Fruit fly (Drosophila melanogaster) whole organism, adult: ENCODE data around the gene CG32845.
A peak's percentile ranks its signal among the peaks of the same experiment; 100 is the strongest.

Experiments used
- CG11617 ChIP-seq: fragments of 200-800 bp; sonication (Bioruptor generic); optimal IDR thresholded peaks from 2 replicates; lab custom pipeline; 2017; ENCODE audit warnings: mild to moderate bottlenecking, missing biosample characterization, missing genetic modification reagents, missing genetic modification characterization
- CG12768 ChIP-seq: fragments of 200-800 bp; sonication (Bioruptor generic); optimal IDR thresholded peaks from 2 replicates; lab custom pipeline; 2017; ENCODE audit warnings: missing biosample characterization, missing genetic modification characterization, mild to moderate bottlenecking, moderate library complexity, missing genetic modification reagents
- CG14711 ChIP-seq: fragments of 200-800 bp; sonication (Bioruptor generic); optimal IDR thresholded peaks from 2 replicates; lab custom pipeline; 2018; ENCODE audit warnings: missing biosample characterization, mild to moderate bottlenecking, missing genetic modification characterization, moderate library complexity
- CG1620 ChIP-seq: fragments of 200-800 bp; sonication (Bioruptor generic); optimal IDR thresholded peaks from 2 replicates; lab custom pipeline; 2016; ENCODE audit warnings: missing biosample characterization, missing genetic modification characterization
- CG33017 ChIP-seq: fragments of 200-800 bp; sonication (Bioruptor generic); optimal IDR thresholded peaks from 2 replicates; lab custom pipeline; 2018; ENCODE audit warnings: missing biosample characterization, mild to moderate bottlenecking, missing genetic modification characterization, moderate library complexity
- CG5204 ChIP-seq: fragments of 200-800 bp; sonication (Bioruptor generic); optimal IDR thresholded peaks from 2 replicates; lab custom pipeline; 2016; ENCODE audit warnings: missing biosample characterization, missing genetic modification characterization
- CG7045 ChIP-seq: fragments of 200-800 bp; sonication (Bioruptor generic); optimal IDR thresholded peaks from 2 replicates; lab custom pipeline; 2017; ENCODE audit warnings: missing biosample characterization, mild to moderate bottlenecking, missing genetic modification characterization
- CG7101 ChIP-seq: fragments of 200-800 bp; sonication (Bioruptor generic); optimal IDR thresholded peaks from 2 replicates; lab custom pipeline; 2018; ENCODE audit warnings: missing biosample characterization, mild to moderate bottlenecking, missing genetic modification characterization, moderate library complexity
- Clk ChIP-seq: fragments of 200-800 bp; sonication (Bioruptor generic); optimal IDR thresholded peaks from 2 replicates; lab custom pipeline; 2017; ENCODE audit warnings: missing biosample characterization, missing genetic modification characterization
- Crg-1 ChIP-seq: fragments of 200-800 bp; sonication (Bioruptor generic); optimal IDR thresholded peaks from 2 replicates; lab custom pipeline; 2016; ENCODE audit warnings: missing biosample characterization, missing genetic modification characterization
- Hr96 ChIP-seq: fragments of 200-800 bp; sonication (Bioruptor generic); optimal IDR thresholded peaks from 2 replicates; lab custom pipeline; 2016; ENCODE audit warnings: missing biosample characterization, missing genetic modification characterization
- Mnt ChIP-seq: fragments of 200-800 bp; sonication (Bioruptor generic); optimal IDR thresholded peaks from 2 replicates; lab custom pipeline; 2016; ENCODE audit warnings: missing biosample characterization, mild to moderate bottlenecking, missing genetic modification characterization
- bab1 ChIP-seq: fragments of 200-800 bp; sonication (Bioruptor generic); optimal IDR thresholded peaks from 3 replicates; lab custom pipeline; 2019; ENCODE audit warnings: missing biosample characterization, mild to moderate bottlenecking, missing genetic modification characterization, moderate library complexity
- cic ChIP-seq: fragments of 200-800 bp; sonication (Bioruptor generic); optimal IDR thresholded peaks from 2 replicates; lab custom pipeline; 2017; ENCODE audit warnings: missing biosample characterization, mild to moderate bottlenecking, missing genetic modification characterization, moderate library complexity
- cnc ChIP-seq, 2 experiments: fragments of >200 bp; optimal IDR thresholded peaks; 2 replicates each; lab custom pipeline; 2017
- kay ChIP-seq: fragments of 200-800 bp; sonication (Bioruptor generic); peaks from one replicate; lab custom pipeline; 2016; ENCODE audit warnings: missing biosample characterization, missing genetic modification characterization, borderline replicate concordance
- ovo ChIP-seq: fragments of 200-800 bp; sonication (Bioruptor generic); optimal IDR thresholded peaks from 2 replicates; lab custom pipeline; 2016; ENCODE audit warnings: missing biosample characterization, missing genetic modification characterization
- pad ChIP-seq: fragments of 200-800 bp; sonication (Bioruptor generic); optimal IDR thresholded peaks from 3 replicates; lab custom pipeline; 2017; ENCODE audit warnings: missing biosample characterization, missing genetic modification characterization, mild to moderate bottlenecking, moderate library complexity, missing genetic modification reagents
- tj ChIP-seq: fragments of 200-800 bp; sonication (Bioruptor generic); optimal IDR thresholded peaks from 3 replicates; lab custom pipeline; 2017; ENCODE audit warnings: missing biosample characterization, mild to moderate bottlenecking, missing genetic modification characterization, moderate library complexity
- toe ChIP-seq: fragments of 200-800 bp; sonication (Bioruptor generic); optimal IDR thresholded peaks from 2 replicates; lab custom pipeline; 2016; ENCODE audit warnings: missing biosample characterization, missing genetic modification characterization

Gene CG32845

DNA sequence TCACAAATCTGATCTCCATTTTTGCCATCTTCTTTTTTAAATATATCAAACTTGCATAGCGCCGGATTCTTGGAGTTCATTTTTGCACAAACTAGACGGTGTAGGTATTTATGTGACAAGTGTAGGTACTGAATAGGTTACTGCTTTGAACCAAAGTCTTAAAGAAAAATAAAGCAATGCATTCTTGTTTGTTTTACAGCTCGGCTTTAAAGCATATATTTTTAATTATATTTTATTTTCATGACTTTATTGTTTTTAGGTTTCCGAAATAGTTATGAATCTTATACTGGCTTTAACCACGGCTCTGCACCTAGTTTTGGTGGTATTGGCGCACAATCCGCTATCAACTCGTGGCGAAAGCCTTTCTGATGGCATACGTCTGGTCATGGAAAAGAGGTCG, at the start of gene CG32845:
Gene CG32845, minus strand, starts transcription at position 101 of the 400 bp plus-strand sequence.
- TF ChIP-seq CG11617 (no peak), CG33017 (tag; lab: Kevin White, UChicago) (no peak), kay (no peak), CG1620 (no peak), Clk (GFP tag; lab: Kevin White, UChicago) (no peak), pad (GFP tag; lab: Kevin White, UChicago) (no peak), cic (no peak)

DNA sequence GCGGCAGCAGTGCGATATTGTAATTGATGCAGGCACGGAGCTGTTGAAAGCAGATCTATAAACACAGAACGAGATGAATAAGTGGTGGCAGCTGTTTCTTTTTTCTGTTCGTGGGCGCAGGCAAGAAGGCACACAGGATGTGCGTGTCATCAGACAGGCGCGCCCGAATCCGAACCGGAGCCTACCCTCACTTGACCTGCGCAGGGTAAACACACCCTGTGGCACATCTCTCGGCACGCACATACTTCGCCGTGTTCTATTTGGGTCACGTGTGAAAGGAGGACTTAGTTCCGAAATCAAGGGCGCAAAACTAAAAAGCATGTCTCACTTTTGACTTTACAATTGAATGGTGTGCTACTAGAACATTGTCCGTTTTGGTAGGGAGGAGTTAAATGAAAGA, 48.3 kb upstream of the CG32845 start:
- TF ChIP-seq Mnt (GFP tag; lab: Kevin White, UChicago) (no peak), CG7101 (tag; lab: Kevin White, UChicago) (no peak), bab1 (no peak), pad (GFP tag; lab: Kevin White, UChicago) (no peak), CG14711 (tag; lab: Kevin White, UChicago) (no peak), kay (no peak), CG12768 (GFP tag; lab: Kevin White, UChicago) (no peak), CG5204 (GFP tag; lab: Kevin White, UChicago) (no peak), Crg-1 (no peak), CG7045 (GFP tag; lab: Kevin White, UChicago) (no peak), ovo (GFP tag; lab: Kevin White, UChicago) (no peak), tj (GFP tag; lab: Kevin White, UChicago) (no peak), Hr96 (no peak), CG1620 (no peak)

DNA sequence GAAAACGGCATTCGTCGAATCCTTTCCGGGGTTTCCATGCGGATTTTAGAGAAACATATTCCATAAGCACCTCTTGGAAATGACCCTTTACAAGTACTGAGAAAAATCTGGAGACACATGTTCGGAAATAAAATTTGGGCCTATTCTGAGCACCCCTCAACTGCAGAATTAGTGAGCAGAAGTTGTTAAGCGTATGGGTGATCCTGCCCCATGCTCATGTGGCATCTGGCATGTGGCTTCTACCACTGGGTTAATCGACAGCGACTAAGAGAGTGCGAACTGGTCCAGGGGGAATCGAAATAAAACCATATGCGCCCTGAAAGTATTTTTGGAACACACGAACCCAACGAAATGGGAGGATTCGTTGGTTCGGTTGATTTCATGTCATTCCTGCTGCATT, 47.6 kb upstream of the CG32845 start:
- no peak for TF ChIP-seq Mnt (GFP tag; lab: Kevin White, UChicago)
- TF ChIP-seq CG14711 (tag; lab: Kevin White, UChicago): no peak
- no peak for TF ChIP-seq cnc (optimal IDR thresholded peaks at IDR 0.05; lab: Kevin White, UChicago)
- no peak for TF ChIP-seq CG1620
- no peak for TF ChIP-seq toe (GFP tag; lab: Kevin White, UChicago)
- no peak for TF ChIP-seq ovo (GFP tag; lab: Kevin White, UChicago)
- TF ChIP-seq CG12768 (GFP tag; lab: Kevin White, UChicago): no peak
- no peak for TF ChIP-seq kay
- no peak for TF ChIP-seq pad (GFP tag; lab: Kevin White, UChicago)
- TF ChIP-seq CG11617: no peak
- no peak for TF ChIP-seq bab1
- no peak for TF ChIP-seq tj (GFP tag; lab: Kevin White, UChicago)
- TF ChIP-seq cic: no peak
- no peak for TF ChIP-seq CG33017 (tag; lab: Kevin White, UChicago)

DNA sequence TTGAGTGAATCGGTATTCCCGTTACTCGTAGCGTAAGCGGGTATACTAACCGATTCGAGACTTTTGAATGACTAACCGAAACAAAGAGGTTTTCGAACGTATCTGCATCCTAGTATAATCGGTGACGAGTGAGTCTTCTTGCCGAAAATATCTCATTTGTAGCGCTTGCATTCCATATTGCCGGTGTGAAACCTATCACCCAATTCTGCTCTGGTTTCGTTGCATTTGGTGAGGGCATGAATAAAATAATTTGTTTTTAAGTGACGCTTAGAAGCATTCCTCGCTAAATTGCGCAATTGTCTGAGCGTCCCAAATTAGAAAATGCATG, 46.8 kb upstream of the CG32845 start:
- TF ChIP-seq CG7101 (tag; lab: Kevin White, UChicago): no peak
- TF ChIP-seq ovo (GFP tag; lab: Kevin White, UChicago): no peak
- TF ChIP-seq cnc (optimal IDR thresholded peaks at IDR 0.05; lab: Kevin White, UChicago): no peak
- TF ChIP-seq cic: no peak
- TF ChIP-seq CG1620: no peak
- TF ChIP-seq CG5204 (GFP tag; lab: Kevin White, UChicago): no peak
- no peak for TF ChIP-seq kay
- no peak for TF ChIP-seq CG11617
- TF ChIP-seq Mnt (GFP tag; lab: Kevin White, UChicago): no peak
- TF ChIP-seq bab1: no peak
- no peak for TF ChIP-seq CG33017 (tag; lab: Kevin White, UChicago)
- TF ChIP-seq pad (GFP tag; lab: Kevin White, UChicago): no peak
- no peak for TF ChIP-seq Clk (GFP tag; lab: Kevin White, UChicago)
- TF ChIP-seq toe (GFP tag; lab: Kevin White, UChicago): no peak
- TF ChIP-seq Hr96: no peak
- TF ChIP-seq CG14711 (tag; lab: Kevin White, UChicago): no peak
- TF ChIP-seq tj (GFP tag; lab: Kevin White, UChicago): no peak

DNA sequence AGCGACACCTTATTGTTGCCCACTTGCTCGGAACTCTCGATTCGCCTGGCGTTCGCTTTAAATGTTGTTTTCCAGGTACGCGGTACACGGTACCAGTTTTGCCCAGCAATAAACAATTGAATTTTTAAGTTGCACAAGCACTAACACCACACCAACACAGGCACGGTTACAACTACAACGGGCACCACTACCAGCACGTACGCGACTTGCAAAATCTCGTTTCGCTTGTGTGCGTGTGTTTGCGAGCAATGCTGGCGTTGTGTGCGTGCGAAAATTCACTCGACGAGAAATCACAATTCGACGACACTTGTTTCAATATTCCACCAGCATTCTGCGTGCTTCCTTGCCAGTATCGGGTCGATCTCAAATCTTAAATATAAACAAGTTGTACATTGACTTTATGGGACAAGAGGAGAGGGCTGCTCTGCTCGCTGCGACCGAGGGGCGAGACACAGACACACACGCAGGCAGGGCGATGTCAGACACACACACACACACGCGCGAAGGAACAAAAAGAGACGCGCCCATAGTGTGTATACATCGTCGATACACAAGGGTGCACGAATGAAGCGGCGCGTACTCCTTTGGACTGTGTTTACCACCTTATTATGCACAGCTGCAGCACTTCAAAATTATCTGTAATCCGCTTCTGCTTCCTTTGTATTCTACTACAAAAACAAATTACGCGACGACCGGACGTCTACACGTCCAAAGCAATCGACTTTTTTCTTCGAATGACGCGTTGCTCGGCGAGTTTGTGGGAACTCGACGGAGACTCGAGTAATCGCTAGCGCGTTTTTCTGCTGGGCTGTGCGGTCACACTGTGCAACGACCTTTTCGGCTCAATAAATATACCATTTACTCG, 46.2 kb upstream of the CG32845 start, which contains the start of gene fwd:
Gene fwd, minus strand, starts transcription at position 740 of the 865 bp plus-strand sequence.
- TF ChIP-seq CG7045 (GFP tag; lab: Kevin White, UChicago) (no peak), Crg-1 (no peak), CG5204 (GFP tag; lab: Kevin White, UChicago) (no peak), CG11617 (peak; percentile 57), CG1620 (peak; percentile 23), toe (GFP tag; lab: Kevin White, UChicago) (no peak), tj (GFP tag; lab: Kevin White, UChicago) (peak; percentile 18), Mnt (GFP tag; lab: Kevin White, UChicago) (no peak), cnc (optimal IDR thresholded peaks at IDR 0.05; lab: Kevin White, UChicago) (no peak), ovo (GFP tag; lab: Kevin White, UChicago) (peak; percentile 52), Hr96 (no peak), CG33017 (tag; lab: Kevin White, UChicago) (peak; percentile 22), bab1 (peak; percentile 70), kay (no peak), CG7101 (tag; lab: Kevin White, UChicago) (peak; percentile 51), CG12768 (GFP tag; lab: Kevin White, UChicago) (no peak), pad (GFP tag; lab: Kevin White, UChicago) (peak; percentile 51), Clk (GFP tag; lab: Kevin White, UChicago) (no peak), CG14711 (tag; lab: Kevin White, UChicago) (no peak), cic (peak; percentile 47)

DNA sequence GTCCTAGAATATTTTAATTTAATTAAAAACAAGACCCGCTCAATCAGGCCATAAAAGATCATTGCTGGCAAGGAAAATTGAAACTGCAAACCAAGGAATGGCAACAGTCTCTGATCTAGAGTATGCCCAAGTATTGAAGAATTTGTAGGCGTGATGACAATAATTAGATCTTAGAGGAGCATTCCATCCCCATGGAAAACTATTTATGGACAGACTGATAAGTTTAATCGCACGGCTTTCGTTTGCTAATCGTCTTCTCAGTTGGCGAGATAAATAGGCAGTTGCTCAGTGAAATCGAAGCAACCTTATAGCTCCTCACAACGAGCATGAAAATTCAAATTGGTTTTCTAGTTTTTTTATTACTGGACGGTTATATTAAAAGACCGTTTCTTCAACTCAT, 43.6 kb upstream of the CG32845 start, which contains the start of gene ddbt:
Gene ddbt, plus strand, starts transcription at position 301 of the 400 bp plus-strand sequence.
- TF ChIP-seq bab1: no peak
- TF ChIP-seq CG33017 (tag; lab: Kevin White, UChicago): no peak
- no peak for TF ChIP-seq cnc (optimal IDR thresholded peaks at IDR 0.05; lab: Kevin White, UChicago)
- no peak for TF ChIP-seq toe (GFP tag; lab: Kevin White, UChicago)
- no peak for TF ChIP-seq Mnt (GFP tag; lab: Kevin White, UChicago)
- TF ChIP-seq CG7045 (GFP tag; lab: Kevin White, UChicago): no peak
- no peak for TF ChIP-seq kay
- no peak for TF ChIP-seq CG1620
- no peak for TF ChIP-seq Clk (GFP tag; lab: Kevin White, UChicago)
- TF ChIP-seq CG5204 (GFP tag; lab: Kevin White, UChicago): no peak
- TF ChIP-seq Hr96: no peak
- TF ChIP-seq CG14711 (tag; lab: Kevin White, UChicago): no peak
- TF ChIP-seq tj (GFP tag; lab: Kevin White, UChicago): no peak
- TF ChIP-seq CG11617: no peak
- no peak for TF ChIP-seq Crg-1
- no peak for TF ChIP-seq pad (GFP tag; lab: Kevin White, UChicago)
- TF ChIP-seq ovo (GFP tag; lab: Kevin White, UChicago): no peak
- TF ChIP-seq cic: no peak
- no peak for TF ChIP-seq CG12768 (GFP tag; lab: Kevin White, UChicago)
